Worm (Caenorhabditis elegans) whole organism, midembryonic: ENCODE results near the gene R186.3.

Experiments
- T22C8.4 ChIP-seq: fragments of 200-800 bp; sonication (Bioruptor generic); IDR thresholded peaks from 2 replicates; pipeline ENCODE4 v1.3.6; 2022; ENCODE audit warnings: missing genetic modification characterization, missing compliant biosample characterization
- cog-1 ChIP-seq: sonication (generic microtip); optimal IDR thresholded peaks from 2 replicates; lab custom pipeline; 2016; ENCODE audit warnings: missing genetic modification characterization, missing compliant biosample characterization
- flt-1 ChIP-seq: fragments of 200-800 bp; sonication (Bioruptor generic); IDR thresholded peaks from 2 replicates; pipeline ENCODE4 v1.3.6; 2022; ENCODE audit warnings: missing genetic modification characterization, missing compliant biosample characterization
- klf-2 ChIP-seq: fragments of 200-800 bp; sonication (Bioruptor generic); conservative IDR thresholded peaks from 2 replicates; pipeline ENCODE4 v1.3.6; 2022; ENCODE audit warnings: missing genetic modification reagents, missing genetic modification characterization, missing compliant biosample characterization
- med-1 ChIP-seq: sonication (generic microtip); optimal IDR thresholded peaks from 2 replicates; lab custom pipeline; 2017; ENCODE audit warnings: missing genetic modification characterization, mild to moderate bottlenecking, missing compliant biosample characterization, antibody characterized with exemption, missing genetic modification reagents; ENCODE audit not compliant: insufficient read depth
- ref-1 ChIP-seq: fragments of 200-800 bp; sonication (Bioruptor generic); conservative IDR thresholded peaks from 2 replicates; pipeline ENCODE4 v1.3.6; 2022; ENCODE audit warnings: missing genetic modification reagents, missing genetic modification characterization, missing compliant biosample characterization
- tab-1 ChIP-seq: fragments of 200-800 bp; sonication (Bioruptor generic); IDR thresholded peaks from 2 replicates; pipeline ENCODE4 v1.3.6; 2022; ENCODE audit warnings: missing genetic modification characterization, missing compliant biosample characterization
- ztf-29 ChIP-seq: fragments of 200-800 bp; sonication (Bioruptor generic); IDR thresholded peaks from 2 replicates; pipeline ENCODE4 v1.3.6; 2022; ENCODE audit warnings: missing genetic modification reagents, missing genetic modification characterization, missing compliant biosample characterization

DNA sequence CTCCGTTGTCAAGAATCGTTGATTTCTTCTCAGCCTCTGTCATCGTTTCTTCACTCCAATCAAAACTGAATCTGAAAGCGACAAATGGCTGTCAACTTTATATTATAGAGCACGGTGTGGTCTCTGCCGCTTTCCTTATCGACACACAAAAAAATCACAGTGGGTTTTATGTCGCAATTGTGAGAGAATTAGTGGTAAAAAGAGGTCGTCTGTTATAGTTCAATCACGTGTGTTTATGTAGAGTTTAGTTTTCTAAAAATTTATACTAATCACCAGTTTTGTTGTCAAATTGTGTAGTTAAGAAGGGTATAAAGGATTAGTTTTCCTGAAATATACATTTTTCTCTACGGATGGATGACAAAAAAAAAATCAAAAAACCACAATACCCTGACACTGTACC is 32.0 kb downstream of the R186.3 start, which contains the start of gene T16G1.7:
- no peak for TF ChIP-seq cog-1 (tag; lab: Kevin White, UChicago)
- no peak for TF ChIP-seq tab-1
- no peak for TF ChIP-seq ztf-29 (GFP tag; lab: Robert Waterston, UW)
- no peak for TF ChIP-seq flt-1 (GFP tag; lab: Robert Waterston, UW)
- no peak for TF ChIP-seq ref-1
- TF ChIP-seq med-1, result no peak
- no peak for TF ChIP-seq klf-2 (GFP tag; lab: Robert Waterston, UW)
- no peak for TF ChIP-seq T22C8.4
